Worm (Caenorhabditis elegans) whole organism, L3 larva: ENCODE data around the gene str-103.

Experiments
- ama-1 ChIP-seq: fragments of 150-350 bp; optimal IDR thresholded peaks from 2 replicates; lab custom pipeline; 2018
- ceh-16 ChIP-seq: sonication (generic microtip); optimal IDR thresholded peaks from 2 replicates; lab custom pipeline; 2017; ENCODE audit warnings: missing biosample characterization, missing genetic modification characterization
- ceh-28 ChIP-seq: fragments of 150-350 bp; optimal IDR thresholded peaks from 2 replicates; lab custom pipeline; 2014; ENCODE audit warnings: missing biosample characterization, missing genetic modification reagents, missing genetic modification characterization
- lin-39 ChIP-seq: fragments of 150-350 bp; optimal IDR thresholded peaks from 2 replicates; lab custom pipeline; 2018; ENCODE audit warnings: missing biosample characterization, missing genetic modification reagents, missing genetic modification characterization
- mdl-1 ChIP-seq: fragments of 150-350 bp; optimal IDR thresholded peaks from 2 replicates; lab custom pipeline; 2014; ENCODE audit warnings: missing biosample characterization, missing genetic modification characterization
- nhr-76 ChIP-seq: fragments of 150-350 bp; sonication (generic microtip); optimal IDR thresholded peaks from 5 replicates; lab custom pipeline; 2014; ENCODE audit warnings: missing biosample characterization, missing genetic modification characterization
- pha-4 ChIP-seq: fragments of 150-350 bp; optimal IDR thresholded peaks from 2 replicates; lab custom pipeline; 2014; ENCODE audit warnings: missing biosample characterization, missing genetic modification reagents, missing genetic modification characterization

ce11 chrV:16120499-16120898 lies 2.0 kb upstream of the str-103 start:
- TF ChIP-seq pha-4 (tag; lab: Kevin White, UChicago) (no peak), ceh-16 (tag; lab: Kevin White, UChicago) (no peak), ama-1 (lab: Kevin White, UChicago) (no peak), mdl-1 (tag; lab: Kevin White, UChicago) (no peak), nhr-76 (tag; lab: Kevin White, UChicago) (no peak), lin-39 (no peak), ceh-28 (tag; lab: Kevin White, UChicago) (no peak)
